Fruit fly (Drosophila melanogaster): ENCODE measurements around the gene Kcmf1.
A peak's percentile ranks its signal among the peaks of the same experiment; 100 is the strongest.

Gene Kcmf1

DNA sequence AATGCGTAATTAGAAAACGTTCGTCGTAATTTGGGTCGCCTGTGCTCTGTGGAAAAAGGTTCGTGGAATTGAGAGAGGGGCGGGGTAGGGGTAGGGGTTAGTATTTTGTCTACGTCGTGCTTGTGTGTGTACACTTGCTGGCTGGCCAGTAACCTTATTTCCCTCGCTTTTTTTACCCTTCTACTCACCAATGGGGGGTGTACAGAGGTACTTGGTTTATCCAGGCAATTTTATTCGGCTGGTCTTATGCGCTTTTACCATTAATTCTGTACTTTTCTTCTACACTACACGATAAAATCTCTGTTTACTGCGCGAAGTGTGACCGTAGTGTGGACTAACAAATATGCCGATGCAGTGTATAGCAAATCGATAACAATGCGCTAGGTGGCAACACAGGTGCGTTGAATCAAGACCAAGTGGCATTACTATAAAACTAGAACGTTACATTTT lies 5.0 kb upstream of the Kcmf1 start, which contains the start of gene tgo (continued):
- TF ChIP-seq ftz-f1 (GFP tag; optimal IDR thresholded peaks at IDR 0.05) = no peak
- TF ChIP-seq Dll (GFP tag; IDR thresholded peaks at IDR 0.05; ENCODE audit: partially characterized antibody) = 0 out of 4 replicates have a peak, but pooled peaks have one; percentile 58
- no peak for TF ChIP-seq CG1647 (GFP tag; optimal IDR thresholded peaks at IDR 0.05)
- no peak for TF ChIP-seq ci (GFP tag; IDR thresholded peaks at IDR 0.05)
- no peak for TF ChIP-seq CG42726 (GFP tag; IDR thresholded peaks at IDR 0.05; ENCODE audit: partially characterized antibody)
- TF ChIP-seq CG12155 (GFP tag; optimal IDR thresholded peaks at IDR 0.05) = peak; percentile 3
- peak; percentile 45 for TF ChIP-seq CG17829 (tag; optimal IDR thresholded peaks at IDR 0.05)
- TF ChIP-seq tin (GFP tag; optimal IDR thresholded peaks at IDR 0.05) = no peak
- no peak for TF ChIP-seq CG6813 (GFP tag; optimal IDR thresholded peaks at IDR 0.05)
- TF ChIP-seq CG2199 (GFP tag; IDR thresholded peaks at IDR 0.05) = no peak
- no peak for TF ChIP-seq ham (GFP tag; IDR thresholded peaks at IDR 0.05)
- peak; percentile 9 for TF ChIP-seq CG9727 (GFP tag; optimal IDR thresholded peaks at IDR 0.05)
- TF ChIP-seq CG4617 (GFP tag; optimal IDR thresholded peaks at IDR 0.05; ENCODE audit: borderline replicate concordance) = peak; percentile 97
- TF ChIP-seq CG3847 (GFP tag; IDR thresholded peaks at IDR 0.05) = peak; percentile 59; the same call in 1 of the 2 replicates
- TF ChIP-seq gfzf (GFP tag; optimal IDR thresholded peaks at IDR 0.05) = peak; percentile 90
- TF ChIP-seq unc-4 (GFP tag; IDR thresholded peaks at IDR 0.05; ENCODE audit: partially characterized antibody) = peak; percentile 59; the same call in 1 of the 2 replicates
- TF ChIP-seq grau (tag; optimal IDR thresholded peaks at IDR 0.05) = peak; percentile 36
- no peak for TF ChIP-seq croc (GFP tag; conservative IDR thresholded peaks at IDR 0.05)
- TF ChIP-seq dysf (GFP tag; IDR thresholded peaks at IDR 0.05) = no peak
- TF ChIP-seq nerfin-1 (tag; optimal IDR thresholded peaks at IDR 0.05) = peak; percentile 46
- no peak for TF ChIP-seq CG4820 (GFP tag; optimal IDR thresholded peaks at IDR 0.05)
- no peak for TF ChIP-seq CG2889 (GFP tag; IDR thresholded peaks at IDR 0.05)
- TF ChIP-seq BEAF-32 (GFP tag; optimal IDR thresholded peaks at IDR 0.05) = peak; percentile 65
- no peak for TF ChIP-seq CG13424 (tag; optimal IDR thresholded peaks at IDR 0.05)
- peak; percentile 88 for TF ChIP-seq sens (GFP tag)
- TF ChIP-seq hbn (GFP tag; IDR thresholded peaks at IDR 0.05; ENCODE audit: partially characterized antibody) = no peak
- TF ChIP-seq HmgZ (tag; optimal IDR thresholded peaks at IDR 0.05) = peak; percentile 85
- TF ChIP-seq CG17359 (tag; optimal IDR thresholded peaks at IDR 0.05) = peak; percentile 11
- TF ChIP-seq Tbp (GFP tag; optimal IDR thresholded peaks at IDR 0.05) = no peak
- 0 out of 3 replicates have a peak, but pooled peaks have one; percentile 22 for TF ChIP-seq zfh1 (GFP tag; IDR thresholded peaks at IDR 0.05)
- TF ChIP-seq CG16779 (GFP tag; IDR thresholded peaks at IDR 0.05) = no peak
- peak; percentile 29 for TF ChIP-seq CG8924 (tag; optimal IDR thresholded peaks at IDR 0.05)
- no peak for TF ChIP-seq CG1024 (GFP tag; IDR thresholded peaks at IDR 0.05)
- no peak for TF ChIP-seq CG3281 (GFP tag; optimal IDR thresholded peaks at IDR 0.05)
- no peak for TF ChIP-seq CG32532 (GFP tag; IDR thresholded peaks at IDR 0.05)
- no peak for TF ChIP-seq tgo (GFP tag; IDR thresholded peaks at IDR 0.05)
- TF ChIP-seq Nf-YC (tag; optimal IDR thresholded peaks at IDR 0.05) = no peak
- no peak for TF ChIP-seq CG15696 (tag; optimal IDR thresholded peaks at IDR 0.05)
- TF ChIP-seq CG31224 (GFP tag; IDR thresholded peaks at IDR 0.05) = no peak
- peak; percentile 48 for TF ChIP-seq MBD-R2 (GFP tag; IDR thresholded peaks at IDR 0.05)
- peak; percentile 74 for TF ChIP-seq CG34224 (GFP tag; IDR thresholded peaks at IDR 0.05; ENCODE audit: partially characterized antibody)
- no peak for TF ChIP-seq CG18011 (GFP tag; optimal IDR thresholded peaks at IDR 0.05)
